Worm (Caenorhabditis elegans): ENCODE data around the gene nspe-7.

DNA sequence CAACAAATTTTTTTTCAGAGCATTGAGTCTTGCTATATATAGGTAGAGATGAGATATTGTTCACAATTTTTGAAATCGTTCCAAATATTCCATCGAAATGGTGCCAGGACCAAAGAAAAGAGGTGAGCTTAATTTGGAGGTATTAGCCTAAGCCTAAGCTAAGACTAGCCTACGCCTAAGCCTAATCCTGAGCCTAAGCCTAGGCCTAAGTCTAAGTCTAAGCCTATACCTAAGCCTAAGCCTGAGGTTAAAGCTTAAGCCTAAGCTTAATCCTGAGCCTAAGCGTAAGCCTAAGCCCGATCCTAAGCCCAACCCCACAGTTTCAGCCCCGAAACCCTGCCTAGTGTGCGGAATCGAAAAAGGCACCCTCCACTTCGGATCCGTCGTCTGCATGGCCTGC lies 9.6 kb downstream of the nspe-7 start, which contains the start of gene nhr-234:
- TF ChIP-seq snpc-4 (GFP tag; optimal IDR thresholded peaks at IDR 0.05): no peak
- TF ChIP-seq snpc-4 (tag; optimal IDR thresholded peaks at IDR 0.05): no peak
- TF ChIP-seq nhr-90 (tag; optimal IDR thresholded peaks at IDR 0.05): no peak
- TF ChIP-seq zfh-2 (GFP tag; conservative IDR thresholded peaks at IDR 0.05): no peak
- TF ChIP-seq hmg-20 (GFP tag; IDR thresholded peaks at IDR 0.05): no peak
- TF ChIP-seq lin-40 (tag; optimal IDR thresholded peaks at IDR 0.05): no peak
- TF ChIP-seq lsl-1 (GFP tag; optimal IDR thresholded peaks at IDR 0.05): no peak
- TF ChIP-seq ztf-18 (tag; optimal IDR thresholded peaks at IDR 0.05): no peak
- no peak for TF ChIP-seq ceh-27 (GFP tag; optimal IDR thresholded peaks at IDR 0.05)
- no peak for TF ChIP-seq F57A8.1 (GFP tag; optimal IDR thresholded peaks at IDR 0.05)
- no peak for TF ChIP-seq snpc-3.4 (tag; optimal IDR thresholded peaks at IDR 0.05)
- TF ChIP-seq K11D2.4 (GFP tag; IDR thresholded peaks at IDR 0.05): no peak
- TF ChIP-seq dpl-1 (GFP tag; optimal IDR thresholded peaks at IDR 0.05): no peak
